Fruit fly (Drosophila melanogaster) whole organism, embryonic: Measurements from ENCODE around the gene CG42852.

ENCODE experiments used
- BtbVII ChIP-seq: fragments of 200-800 bp; sonication (Bioruptor generic); optimal IDR thresholded peaks from 3 replicates; lab custom pipeline; 2017; ENCODE audit warnings: missing biosample characterization, mild to moderate bottlenecking, missing genetic modification characterization
- CG10267 ChIP-seq: fragments of 200-800 bp; sonication (Bioruptor generic); optimal IDR thresholded peaks from 2 replicates; lab custom pipeline; 2018; ENCODE audit warnings: missing biosample characterization, mild to moderate bottlenecking, missing genetic modification characterization, moderate library complexity
- CG10543 ChIP-seq: fragments of 200-800 bp; sonication (Bioruptor generic); optimal IDR thresholded peaks from 3 replicates; lab custom pipeline; 2017; ENCODE audit warnings: missing biosample characterization, mild to moderate bottlenecking, missing genetic modification characterization, moderate library complexity
- CG11398 ChIP-seq: fragments of 200-800 bp; sonication (Bioruptor generic); optimal IDR thresholded peaks from 2 replicates; lab custom pipeline; 2016; ENCODE audit warnings: missing biosample characterization, missing genetic modification characterization
- CG12236 ChIP-seq: fragments of 200-800 bp; sonication (Bioruptor generic); optimal IDR thresholded peaks from 2 replicates; lab custom pipeline; 2016; ENCODE audit warnings: missing biosample characterization, missing genetic modification characterization
- CG15601 ChIP-seq: fragments of 200-800 bp; sonication (Bioruptor generic); optimal IDR thresholded peaks from 3 replicates; lab custom pipeline; 2019; ENCODE audit warnings: missing biosample characterization, mild to moderate bottlenecking, missing genetic modification characterization, moderate library complexity
- CG16813 ChIP-seq: fragments of 200-800 bp; sonication (Bioruptor generic); IDR thresholded peaks from 3 replicates; pipeline ENCODE4 v1.3.6; 2022; ENCODE audit warnings: missing biosample characterization, missing genetic modification characterization; ENCODE audit not compliant: partially characterized antibody
- CG2712 ChIP-seq: fragments of 200-800 bp; optimal IDR thresholded peaks from 3 replicates; lab custom pipeline; 2019; ENCODE audit warnings: missing biosample characterization, mild to moderate bottlenecking, missing genetic modification characterization, moderate library complexity
- CG2889 ChIP-seq: fragments of 200-800 bp; sonication (Bioruptor generic); IDR thresholded peaks from 3 replicates; pipeline ENCODE4 v1.3.6; 2022; ENCODE audit warnings: missing biosample characterization, missing genetic modification characterization
- CG31388 ChIP-seq: fragments of 200-800 bp; sonication (Bioruptor generic); optimal IDR thresholded peaks from 2 replicates; lab custom pipeline; 2016; ENCODE audit warnings: missing biosample characterization, missing genetic modification characterization
- CG32532 ChIP-seq: fragments of 200-800 bp; sonication (Bioruptor generic); IDR thresholded peaks from 2 replicates; pipeline ENCODE4 v1.3.6; 2022; ENCODE audit warnings: missing biosample characterization, missing genetic modification characterization
- CG4328 ChIP-seq: fragments of 200-800 bp; sonication (Bioruptor generic); optimal IDR thresholded peaks from 3 replicates; lab custom pipeline; 2017; ENCODE audit warnings: missing biosample characterization, missing genetic modification reagents, missing genetic modification characterization
- CG5245 ChIP-seq: fragments of 200-800 bp; sonication (Bioruptor generic); optimal IDR thresholded peaks from 3 replicates; lab custom pipeline; 2016; ENCODE audit warnings: missing biosample characterization, missing genetic modification characterization
- CG6272 ChIP-seq: fragments of 200-800 bp; sonication (Bioruptor generic); IDR thresholded peaks from 2 replicates; pipeline ENCODE4 v1.3.6; 2022; ENCODE audit warnings: missing biosample characterization, missing genetic modification characterization
- CG6683 ChIP-seq: fragments of 200-800 bp; sonication (Bioruptor generic); optimal IDR thresholded peaks from 2 replicates; lab custom pipeline; 2017; ENCODE audit warnings: missing biosample characterization, mild to moderate bottlenecking, missing genetic modification characterization, missing genetic modification reagents
- CG7963 ChIP-seq: fragments of 200-800 bp; sonication (Bioruptor generic); IDR thresholded peaks from 3 replicates; pipeline ENCODE4 v1.3.6; 2022; ENCODE audit warnings: missing biosample characterization, missing genetic modification characterization; ENCODE audit not compliant: partially characterized antibody
- CG8089 ChIP-seq: fragments of 200-800 bp; sonication (Bioruptor generic); optimal IDR thresholded peaks from 3 replicates; lab custom pipeline; 2016; ENCODE audit warnings: missing biosample characterization, missing genetic modification characterization
- CG9215 ChIP-seq: fragments of 200-800 bp; sonication (Bioruptor generic); IDR thresholded peaks from 2 replicates; pipeline ENCODE4 v1.3.6; 2022; ENCODE audit warnings: missing biosample characterization, missing genetic modification characterization
- D ChIP-seq, 2 experiments: fragments of 200-800 bp in 1 of 2; fragments of >200 bp in 1 of 2; sonication (Bioruptor generic) in 1 of 2; optimal IDR thresholded peaks; 2 replicates in 1 of 2; 3 replicates in 1 of 2; lab custom pipeline; 2017; ENCODE audit warnings: mild to moderate bottlenecking in 1 of 2, missing biosample characterization in 1 of 2, missing genetic modification characterization in 1 of 2, missing genetic modification reagents in 1 of 2
- Deaf1 ChIP-seq: fragments of 200-800 bp; optimal IDR thresholded peaks from 3 replicates; lab custom pipeline; 2019; ENCODE audit warnings: missing biosample characterization, mild to moderate bottlenecking, missing genetic modification characterization, moderate library complexity
- Dfd ChIP-seq, 2 experiments: fragments of >200 bp; optimal IDR thresholded peaks; 2 replicates each; lab custom pipeline; 2017; ENCODE audit warnings: missing biosample characterization in 2 of 2, missing genetic modification characterization in 2 of 2
- Hand ChIP-seq: fragments of 200-800 bp; sonication (Bioruptor generic); optimal IDR thresholded peaks from 2 replicates; lab custom pipeline; 2017; ENCODE audit warnings: mild to moderate bottlenecking, missing biosample characterization, missing genetic modification reagents, missing genetic modification characterization
- HmgD ChIP-seq: fragments of 200-800 bp; sonication (Bioruptor generic); optimal IDR thresholded peaks from 3 replicates; lab custom pipeline; 2016; ENCODE audit warnings: missing biosample characterization, missing genetic modification characterization
- Med ChIP-seq: fragments of 200-800 bp; sonication (Bioruptor generic); peaks from one replicate; lab custom pipeline; 2016; ENCODE audit warnings: missing biosample characterization, missing genetic modification characterization, mild to moderate bottlenecking, inconsistent platforms, moderate library complexity
- Meics ChIP-seq: fragments of 200-800 bp; sonication (Bioruptor generic); optimal IDR thresholded peaks from 2 replicates; lab custom pipeline; 2017; ENCODE audit warnings: missing biosample characterization, mild to moderate bottlenecking, missing genetic modification characterization
- NK7.1 ChIP-seq: fragments of 200-800 bp; sonication (Bioruptor generic); optimal IDR thresholded peaks from 3 replicates; lab custom pipeline; 2016; ENCODE audit warnings: missing biosample characterization, missing genetic modification characterization
- Neu2 ChIP-seq: fragments of 200-800 bp; sonication (Bioruptor generic); optimal IDR thresholded peaks from 3 replicates; lab custom pipeline; 2016; ENCODE audit warnings: missing biosample characterization, missing genetic modification characterization, borderline replicate concordance
- Poxn ChIP-seq: fragments of 200-800 bp; sonication (Bioruptor generic); IDR thresholded peaks from 2 replicates; pipeline ENCODE4 v1.3.6; 2022; ENCODE audit warnings: missing biosample characterization, missing genetic modification characterization
- Rfx ChIP-seq: fragments of 200-800 bp; sonication (Bioruptor generic); IDR thresholded peaks from 2 replicates; pipeline ENCODE4 v1.3.6; 2022; ENCODE audit warnings: missing biosample characterization, missing genetic modification characterization
- Spps ChIP-seq: fragments of 200-800 bp; sonication (Bioruptor generic); optimal IDR thresholded peaks from 2 replicates; lab custom pipeline; 2018; ENCODE audit warnings: missing biosample characterization, mild to moderate bottlenecking, missing genetic modification characterization
- Stat92E ChIP-seq, 3 experiments: fragments of >200 bp in 2 of 3; fragments of 200-800 bp in 1 of 3; sonication (Bioruptor generic) in 1 of 3; optimal IDR thresholded peaks; 2 replicates each; lab custom pipeline; 2017 to 2019; ENCODE audit warnings: missing biosample characterization in 3 of 3, missing genetic modification characterization in 3 of 3, mild to moderate bottlenecking in 1 of 3, moderate library complexity in 1 of 3
- ap ChIP-seq: fragments of 200-800 bp; sonication (Bioruptor generic); IDR thresholded peaks from 2 replicates; pipeline ENCODE4 v1.3.6; 2022; ENCODE audit warnings: missing biosample characterization, missing genetic modification characterization
- bab2 ChIP-seq: fragments of 200-800 bp; sonication (Bioruptor generic); optimal IDR thresholded peaks from 2 replicates; lab custom pipeline; 2016; ENCODE audit warnings: missing biosample characterization, missing genetic modification characterization
- cwo ChIP-seq: fragments of 200-800 bp; sonication (Bioruptor generic); optimal IDR thresholded peaks from 3 replicates; lab custom pipeline; 2017; ENCODE audit warnings: missing biosample characterization, missing genetic modification characterization, mild to moderate bottlenecking, moderate library complexity, missing genetic modification reagents
- ewg ChIP-seq: fragments of 200-800 bp; sonication (Bioruptor generic); optimal IDR thresholded peaks from 3 replicates; lab custom pipeline; 2017; ENCODE audit warnings: mild to moderate bottlenecking, missing biosample characterization, missing genetic modification reagents, missing genetic modification characterization
- exex ChIP-seq: fragments of 200-800 bp; sonication (Bioruptor generic); optimal IDR thresholded peaks from 4 replicates; lab custom pipeline; 2018; ENCODE audit warnings: missing biosample characterization, mild to moderate bottlenecking, missing genetic modification characterization, moderate library complexity
- gem ChIP-seq: fragments of 200-800 bp; sonication (Bioruptor generic); optimal IDR thresholded peaks from 2 replicates; lab custom pipeline; 2019; ENCODE audit warnings: missing biosample characterization, mild to moderate bottlenecking, missing genetic modification characterization, moderate library complexity
- gsb ChIP-seq: fragments of 200-800 bp; sonication (Bioruptor generic); IDR thresholded peaks from 2 replicates; pipeline ENCODE4 v1.3.6; 2022; ENCODE audit warnings: missing biosample characterization, missing genetic modification characterization
- ham ChIP-seq: fragments of 200-800 bp; sonication (Bioruptor generic); IDR thresholded peaks from 2 replicates; pipeline ENCODE4 v1.3.6; 2022; ENCODE audit warnings: missing biosample characterization, missing genetic modification characterization
- insv ChIP-seq, 2 experiments: fragments of 200-800 bp; sonication (Bioruptor generic); optimal IDR thresholded peaks; 3 replicates each; lab custom pipeline; 2016 to 2018; ENCODE audit warnings: missing biosample characterization in 2 of 2, missing genetic modification characterization in 2 of 2
- lab ChIP-seq: fragments of 200-800 bp; sonication (Bioruptor generic); optimal IDR thresholded peaks from 3 replicates; lab custom pipeline; 2017; ENCODE audit warnings: missing biosample characterization, missing genetic modification characterization, mild to moderate bottlenecking, moderate library complexity, missing genetic modification reagents
- mld ChIP-seq: fragments of 200-800 bp; sonication (Bioruptor generic); IDR thresholded peaks from 3 replicates; pipeline ENCODE4 v1.3.6; 2022; ENCODE audit warnings: missing biosample characterization, missing genetic modification characterization; ENCODE audit not compliant: partially characterized antibody
- nom ChIP-seq: fragments of 200-800 bp; sonication (Bioruptor generic); optimal IDR thresholded peaks from 2 replicates; lab custom pipeline; 2017; ENCODE audit warnings: missing biosample characterization, missing genetic modification characterization, mild to moderate bottlenecking, moderate library complexity, missing genetic modification reagents
- oc ChIP-seq: fragments of 200-800 bp; sonication (Bioruptor generic); optimal IDR thresholded peaks from 2 replicates; lab custom pipeline; 2018; ENCODE audit warnings: missing biosample characterization, mild to moderate bottlenecking, missing genetic modification characterization, moderate library complexity
- org-1 ChIP-seq: fragments of 200-800 bp; sonication (Bioruptor generic); optimal IDR thresholded peaks from 2 replicates; lab custom pipeline; 2017; ENCODE audit warnings: missing biosample characterization, missing genetic modification characterization
- pan ChIP-seq, 4 experiments: fragments of >200 bp in 3 of 4; fragments of 200-800 bp in 1 of 4; sonication (Bioruptor generic) in 1 of 4; optimal IDR thresholded peaks in 3 of 4; IDR thresholded peaks in 1 of 4; 2 replicates each; pipeline versions ENCODE4 v1.3.6 to Lab custom; 2017 to 2022; ENCODE audit warnings: missing biosample characterization in 2 of 4, missing genetic modification characterization in 2 of 4, mixed read lengths in 1 of 4
- psq ChIP-seq: fragments of 200-800 bp; sonication (Bioruptor generic); optimal IDR thresholded peaks from 2 replicates; lab custom pipeline; 2017; ENCODE audit warnings: missing biosample characterization, missing genetic modification characterization
- vfl ChIP-seq: fragments of 200-800 bp; sonication (Bioruptor generic); optimal IDR thresholded peaks from 2 replicates; lab custom pipeline; 2016; ENCODE audit warnings: missing biosample characterization, missing genetic modification characterization
- wdn ChIP-seq: fragments of 200-800 bp; sonication (Bioruptor generic); IDR thresholded peaks from 2 replicates; pipeline ENCODE4 v1.3.6; 2022; ENCODE audit warnings: missing biosample characterization, missing genetic modification characterization
- zfh2 ChIP-seq: fragments of 200-800 bp; sonication (Bioruptor generic); optimal IDR thresholded peaks from 2 replicates; lab custom pipeline; 2016; ENCODE audit warnings: missing biosample characterization, missing genetic modification characterization

CG42852 gene

DNA sequence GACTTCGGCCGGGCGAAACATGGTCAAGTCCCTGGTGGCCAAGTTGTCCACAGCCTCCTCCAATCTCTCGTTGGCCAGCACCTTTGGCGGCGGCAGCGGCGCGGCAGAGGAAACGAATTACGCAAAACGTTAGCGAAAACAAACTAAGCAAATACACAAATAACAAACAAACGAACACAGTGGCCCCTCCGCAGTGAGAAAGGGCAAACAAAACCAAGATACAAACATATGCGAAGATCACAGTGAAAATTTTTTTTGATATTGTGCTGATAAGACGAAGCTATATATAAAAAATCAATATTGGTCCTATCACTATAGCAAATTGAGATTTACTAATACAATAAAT lies 41.1 kb upstream of the CG42852 start (continued):
- TF ChIP-seq Spps (tag; lab: Kevin White, UChicago), result no peak
- TF ChIP-seq Meics, result no peak
- TF ChIP-seq CG2712 (tag; lab: Kevin White, UChicago), result no peak
- no peak for TF ChIP-seq NK7.1 (GFP tag; lab: Kevin White, UChicago)
- no peak for TF ChIP-seq CG31388 (GFP tag; lab: Kevin White, UChicago)
- TF ChIP-seq lab, result peak; percentile 71
- TF ChIP-seq oc (tag; lab: Kevin White, UChicago), result no peak
- TF ChIP-seq vfl (GFP tag; lab: Kevin White, UChicago), result no peak
- TF ChIP-seq CG9215, result no peak
- TF ChIP-seq HmgD (GFP tag; lab: Kevin White, UChicago), result no peak
- TF ChIP-seq CG7963 (GFP tag; lab: Robert Waterston, UW), result no peak
- no peak for TF ChIP-seq mld (GFP tag; lab: Robert Waterston, UW)
- TF ChIP-seq psq (GFP tag; lab: Kevin White, UChicago), result no peak
- no peak for TF ChIP-seq wdn
- peak; percentile 37 for TF ChIP-seq CG10543 (GFP tag; lab: Kevin White, UChicago)
- peak; percentile 11 for TF ChIP-seq bab2 (GFP tag; lab: Kevin White, UChicago)
- no peak for TF ChIP-seq Dfd (GFP tag; optimal IDR thresholded peaks at IDR 0.05; lab: Kevin White, UChicago)
- TF ChIP-seq CG11398, result no peak
- TF ChIP-seq CG6683 (GFP tag; lab: Kevin White, UChicago), result no peak
- no peak for TF ChIP-seq CG16813 (GFP tag; lab: Robert Waterston, UW)
- TF ChIP-seq org-1 (GFP tag; lab: Kevin White, UChicago), result no peak
- no peak for TF ChIP-seq CG15601 (tag; lab: Kevin White, UChicago)
- no peak for TF ChIP-seq ewg (GFP tag; lab: Kevin White, UChicago)
- no peak for TF ChIP-seq CG4328 (GFP tag; lab: Kevin White, UChicago)
- no peak for TF ChIP-seq Hand (GFP tag; lab: Kevin White, UChicago)
- TF ChIP-seq D (optimal IDR thresholded peaks at IDR 0.05; lab: Kevin White, UChicago), result no peak
- TF ChIP-seq D (GFP tag; optimal IDR thresholded peaks at IDR 0.05; lab: Kevin White, UChicago), result no peak
- no peak for TF ChIP-seq Med (GFP tag; lab: Kevin White, UChicago)
- TF ChIP-seq CG5245 (GFP tag; lab: Kevin White, UChicago), result no peak
- TF ChIP-seq CG2889 (GFP tag; lab: Robert Waterston, UW), result no peak
- no peak for TF ChIP-seq CG10267 (tag; lab: Kevin White, UChicago)
- TF ChIP-seq ham (GFP tag; lab: Robert Waterston, UW), result no peak
- TF ChIP-seq gsb (GFP tag; lab: Robert Waterston, UW), result no peak
- no peak for TF ChIP-seq BtbVII
- TF ChIP-seq Neu2, result no peak
- no peak for TF ChIP-seq cwo
- no peak for TF ChIP-seq gem (tag; lab: Kevin White, UChicago)
- peak; percentile 24 for TF ChIP-seq CG8089
- 0 out of 2 replicates have a peak, but pooled peaks have one; percentile 16 for TF ChIP-seq CG32532 (GFP tag; lab: Robert Waterston, UW)
- TF ChIP-seq Stat92E (GFP tag; optimal IDR thresholded peaks at IDR 0.05; lab: Kevin White, UChicago), result no peak
- peak; percentile 53 for TF ChIP-seq Rfx (GFP tag; lab: Robert Waterston, UW)
- TF ChIP-seq nom (GFP tag; lab: Kevin White, UChicago), result no peak
- no peak for TF ChIP-seq exex (tag; lab: Kevin White, UChicago)
- TF ChIP-seq CG12236 (GFP tag; lab: Kevin White, UChicago), result no peak
- no peak for TF ChIP-seq Deaf1 (tag; lab: Kevin White, UChicago)
- no peak for TF ChIP-seq Poxn (GFP tag; lab: Robert Waterston, UW)
- no peak for TF ChIP-seq pan (optimal IDR thresholded peaks at IDR 0.05; lab: Kevin White, UChicago)
- TF ChIP-seq pan (GFP tag; optimal IDR thresholded peaks at IDR 0.05 in 1 of 2, IDR thresholded peaks at IDR 0.05 in 1 of 2), result no peak
- TF ChIP-seq ap (GFP tag; lab: Robert Waterston, UW), result no peak
- TF ChIP-seq zfh2 (GFP tag; lab: Kevin White, UChicago), result no peak
- no peak for TF ChIP-seq CG6272 (GFP tag; lab: Robert Waterston, UW)
- no peak for TF ChIP-seq insv (GFP tag; optimal IDR thresholded peaks at IDR 0.05; lab: Kevin White, UChicago)
